Fruit fly (Drosophila melanogaster) whole organism, wandering third instar larva: ENCODE measurements around the gene CG32483.

Experiments used
- Abd-B ChIP-seq: fragments of >200 bp; optimal IDR thresholded peaks from 2 replicates; lab custom pipeline; 2017; ENCODE audit warnings: missing biosample characterization, missing genetic modification characterization
- CG32264 ChIP-seq: fragments of 200-800 bp; sonication (Bioruptor generic); optimal IDR thresholded peaks from 2 replicates; lab custom pipeline; 2016; ENCODE audit warnings: missing biosample characterization, missing genetic modification characterization
- CG9705 ChIP-seq: fragments of 200-800 bp; sonication (Bioruptor generic); optimal IDR thresholded peaks from 2 replicates; lab custom pipeline; 2018; ENCODE audit warnings: missing biosample characterization, mild to moderate bottlenecking, missing genetic modification characterization
- CrebA ChIP-seq: fragments of 200-800 bp; sonication (Bioruptor generic); optimal IDR thresholded peaks from 2 replicates; lab custom pipeline; 2016; ENCODE audit warnings: missing biosample characterization, mild to moderate bottlenecking, missing genetic modification characterization, borderline replicate concordance
- Dfd ChIP-seq: fragments of >200 bp; optimal IDR thresholded peaks from 2 replicates; lab custom pipeline; 2017; ENCODE audit warnings: missing biosample characterization, missing genetic modification characterization
- Dif ChIP-seq: fragments of 200-275, 200-300 bp; sonication (Bioruptor generic); optimal IDR thresholded peaks from 2 replicates; lab custom pipeline; 2018; ENCODE audit warnings: missing biosample characterization, missing genetic modification characterization; ENCODE audit not compliant: partially characterized antibody
- GATAd ChIP-seq: sonication (Bioruptor generic); optimal IDR thresholded peaks from 2 replicates; lab custom pipeline; 2016; ENCODE audit warnings: missing biosample characterization, missing genetic modification characterization
- HLH106 ChIP-seq: fragments of 200-800 bp; optimal IDR thresholded peaks from 3 replicates; lab custom pipeline; 2019; ENCODE audit warnings: missing biosample characterization, mild to moderate bottlenecking, missing genetic modification characterization, moderate library complexity
- Hr78 ChIP-seq: fragments of >200 bp; optimal IDR thresholded peaks from 2 replicates; lab custom pipeline; 2017; ENCODE audit warnings: missing biosample characterization, missing genetic modification characterization
- Hr83 ChIP-seq: fragments of 200-300 bp; sonication (Bioruptor generic); optimal IDR thresholded peaks from 2 replicates; lab custom pipeline; 2016; ENCODE audit warnings: missing biosample characterization, mild to moderate bottlenecking, missing genetic modification characterization, moderate library complexity; ENCODE audit not compliant: poor library complexity, severe bottlenecking
- Jra ChIP-seq: sonication (Bioruptor generic); optimal IDR thresholded peaks from 2 replicates; lab custom pipeline; 2016; ENCODE audit warnings: missing biosample characterization, missing genetic modification characterization
- Mio ChIP-seq: sonication (Bioruptor generic); optimal IDR thresholded peaks from 2 replicates; lab custom pipeline; 2016; ENCODE audit warnings: missing biosample characterization, missing genetic modification characterization
- Myc ChIP-seq: fragments of >200 bp; optimal IDR thresholded peaks from 2 replicates; lab custom pipeline; 2017
- N ChIP-seq: fragments of >200 bp; optimal IDR thresholded peaks from 2 replicates; lab custom pipeline; 2018; ENCODE audit warnings: missing biosample characterization, missing external identifiers, missing genetic modification characterization
- OdsH ChIP-seq: fragments of 200-800 bp; sonication (Bioruptor generic); optimal IDR thresholded peaks from 2 replicates; lab custom pipeline; 2016; ENCODE audit warnings: missing biosample characterization, mild to moderate bottlenecking, missing genetic modification characterization
- Rel ChIP-seq, 2 experiments: fragments of 200-800 bp; sonication (Bioruptor generic) in 1 of 2; optimal IDR thresholded peaks; 2 replicates in 1 of 2; 3 replicates in 1 of 2; lab custom pipeline; 2016 to 2019; ENCODE audit warnings: mild to moderate bottlenecking in 2 of 2, missing biosample characterization in 2 of 2, missing genetic modification characterization in 2 of 2, moderate library complexity in 1 of 2
- Sp1 ChIP-seq: fragments of 200-800 bp; sonication (Bioruptor generic); optimal IDR thresholded peaks from 3 replicates; lab custom pipeline; 2019; ENCODE audit warnings: missing biosample characterization, mild to moderate bottlenecking, missing genetic modification characterization, moderate library complexity
- Vsx2 ChIP-seq: fragments of 200-300, 225-300 bp; sonication (Bioruptor generic); optimal IDR thresholded peaks from 2 replicates; lab custom pipeline; 2018; ENCODE audit warnings: missing biosample characterization, missing genetic modification characterization; ENCODE audit not compliant: partially characterized antibody
- br ChIP-seq: fragments of 200-800 bp; sonication (Bioruptor generic); optimal IDR thresholded peaks from 2 replicates; lab custom pipeline; 2016; ENCODE audit warnings: missing biosample characterization, missing genetic modification characterization
- brk ChIP-seq: fragments of 200-800 bp; sonication (Bioruptor generic); optimal IDR thresholded peaks from 2 replicates; lab custom pipeline; 2016; ENCODE audit warnings: missing biosample characterization, mild to moderate bottlenecking, missing genetic modification characterization
- dl ChIP-seq, 2 experiments: fragments of 175-275, 200-275 bp in 1 of 2; fragments of 200-275 bp in 1 of 2; sonication (Bioruptor generic); optimal IDR thresholded peaks; lab custom pipeline; 2018; ENCODE audit warnings: mild to moderate bottlenecking in 2 of 2, missing biosample characterization in 2 of 2, missing genetic modification characterization in 2 of 2, moderate library complexity in 2 of 2; ENCODE audit not compliant: partially characterized antibody in 2 of 2, insufficient read depth in 1 of 2
- dmrt93B ChIP-seq: fragments of 200-800 bp; sonication (Bioruptor generic); optimal IDR thresholded peaks from 2 replicates; lab custom pipeline; 2018; ENCODE audit warnings: missing biosample characterization, mild to moderate bottlenecking, missing genetic modification characterization
- dsf ChIP-seq: sonication (Bioruptor generic); optimal IDR thresholded peaks from 2 replicates; lab custom pipeline; 2016; ENCODE audit warnings: missing biosample characterization, missing genetic modification characterization, borderline replicate concordance
- ey ChIP-seq: fragments of 200-800 bp; sonication (Bioruptor generic); optimal IDR thresholded peaks from 2 replicates; lab custom pipeline; 2016; ENCODE audit warnings: missing biosample characterization, missing genetic modification characterization
- foxo ChIP-seq, 2 experiments: fragments of 200-800 bp; sonication (Bioruptor generic); optimal IDR thresholded peaks; 2 replicates in 1 of 2; 3 replicates in 1 of 2; lab custom pipeline; 2016 to 2017; ENCODE audit warnings: missing biosample characterization in 2 of 2, missing genetic modification characterization in 2 of 2
- fru ChIP-seq: fragments of 200-800 bp; sonication (Bioruptor generic); optimal IDR thresholded peaks from 3 replicates; lab custom pipeline; 2016; ENCODE audit warnings: missing biosample characterization, mild to moderate bottlenecking, missing genetic modification characterization
- h ChIP-seq: fragments of 200-800 bp; sonication (Bioruptor generic); optimal IDR thresholded peaks from 3 replicates; lab custom pipeline; 2016; ENCODE audit warnings: missing biosample characterization, mild to moderate bottlenecking, missing genetic modification characterization
- jim ChIP-seq: fragments of 175-275, 200-325 bp; sonication (Bioruptor generic); optimal IDR thresholded peaks from 2 replicates; lab custom pipeline; 2016; ENCODE audit warnings: missing biosample characterization, mild to moderate bottlenecking, missing genetic modification characterization
- lola ChIP-seq: fragments of >200 bp; optimal IDR thresholded peaks from 2 replicates; lab custom pipeline; 2017; ENCODE audit warnings: missing biosample characterization, missing genetic modification characterization
- psq ChIP-seq: fragments of 200-800 bp; sonication (Bioruptor generic); optimal IDR thresholded peaks from 3 replicates; lab custom pipeline; 2017; ENCODE audit warnings: missing biosample characterization, mild to moderate bottlenecking, missing genetic modification characterization, moderate library complexity
- rgr ChIP-seq: fragments of 200-800 bp; sonication (Bioruptor generic); optimal IDR thresholded peaks from 3 replicates; lab custom pipeline; 2016; ENCODE audit warnings: missing biosample characterization, mild to moderate bottlenecking, missing genetic modification characterization
- sage ChIP-seq: fragments of 200-800 bp; sonication (Bioruptor generic); optimal IDR thresholded peaks from 2 replicates; lab custom pipeline; 2016; ENCODE audit warnings: missing biosample characterization, mild to moderate bottlenecking, missing genetic modification characterization
- sv ChIP-seq: fragments of 200-800 bp; sonication (Bioruptor generic); optimal IDR thresholded peaks from 3 replicates; lab custom pipeline; 2016; ENCODE audit warnings: missing biosample characterization, missing genetic modification characterization
- tai ChIP-seq: sonication (Bioruptor generic); optimal IDR thresholded peaks from 2 replicates; lab custom pipeline; 2016; ENCODE audit warnings: missing biosample characterization, missing genetic modification characterization
- usp ChIP-seq: fragments of >200 bp; optimal IDR thresholded peaks from 2 replicates; lab custom pipeline; 2017; ENCODE audit warnings: missing biosample characterization, missing genetic modification characterization
- woc ChIP-seq: sonication (Bioruptor generic); optimal IDR thresholded peaks from 2 replicates; lab custom pipeline; 2016; ENCODE audit warnings: missing biosample characterization, mild to moderate bottlenecking, missing genetic modification characterization

Gene CG32483

dm6 chr3L:684749-685440 is 5.0 kb downstream of the CG32483 start:
- TF ChIP-seq CG9705: no peak
- peak; percentile 19 for TF ChIP-seq psq (GFP tag; lab: Kevin White, UChicago)
- TF ChIP-seq br (GFP tag; lab: Kevin White, UChicago): no peak
- no peak for TF ChIP-seq fru (GFP tag; lab: Kevin White, UChicago)
- no peak for TF ChIP-seq foxo (GFP tag; optimal IDR thresholded peaks at IDR 0.05; lab: Kevin White, UChicago)
- TF ChIP-seq CrebA: no peak
- TF ChIP-seq HLH106 (tag; lab: Kevin White, UChicago): peak; percentile 12
- TF ChIP-seq h (GFP tag; lab: Kevin White, UChicago): no peak
- TF ChIP-seq woc (GFP tag; lab: Kevin White, UChicago): no peak
- TF ChIP-seq Abd-B (GFP tag; lab: Kevin White, UChicago): no peak

dm6 chr3L:682420-682882 is 7.4 kb downstream of the CG32483 start, which contains the start of gene CG3386:
CG3386 (minus strand) TSS chr3L:682470.
- TF ChIP-seq Mio (GFP tag; lab: Kevin White, UChicago): no peak
- no peak for TF ChIP-seq ey (GFP tag; lab: Kevin White, UChicago)

- peak; percentile 61 for TF ChIP-seq Hr83 (GFP tag; lab: Kevin White, UChicago)
- peak in 1 of 2 experiments; percentile 51 for TF ChIP-seq dl (GFP tag; optimal IDR thresholded peaks at IDR 0.05; lab: Kevin White, UChicago; ENCODE audit: insufficient read depth in 1 of 2, partially characterized antibody in 2 of 2)
- TF ChIP-seq ey (GFP tag; lab: Kevin White, UChicago): peak; percentile 16
- TF ChIP-seq usp: no peak
- no peak for TF ChIP-seq CrebA
- TF ChIP-seq OdsH (GFP tag; lab: Kevin White, UChicago): peak; percentile 63
- no peak for TF ChIP-seq Hr78 (GFP tag; lab: Kevin White, UChicago)
- peak; percentile 72 for TF ChIP-seq br (GFP tag; lab: Kevin White, UChicago)
- TF ChIP-seq Vsx2 (GFP tag; lab: Kevin White, UChicago): peak; percentile 79
- TF ChIP-seq Dif (GFP tag; lab: Kevin White, UChicago): peak; percentile 51
- TF ChIP-seq Rel (GFP tag; optimal IDR thresholded peaks at IDR 0.05; lab: Kevin White, UChicago): no peak
- TF ChIP-seq Rel (tag; optimal IDR thresholded peaks at IDR 0.05; lab: Kevin White, UChicago): peak; percentile 40
- peak in 1 of 2 experiments; percentile 72 for TF ChIP-seq foxo (GFP tag; optimal IDR thresholded peaks at IDR 0.05; lab: Kevin White, UChicago)
- peak; percentile 31 for TF ChIP-seq Jra
- TF ChIP-seq sv (GFP tag; lab: Kevin White, UChicago): peak; percentile 31
- TF ChIP-seq HLH106 (tag; lab: Kevin White, UChicago): peak; percentile 32
- TF ChIP-seq CG32264 (GFP tag; lab: Kevin White, UChicago): no peak
- peak; percentile 39 for TF ChIP-seq GATAd (GFP tag; lab: Kevin White, UChicago)
- peak; percentile 57 for TF ChIP-seq Sp1 (GFP tag; lab: Kevin White, UChicago)
- TF ChIP-seq rgr: peak; percentile 72
- peak; percentile 22 for TF ChIP-seq psq (GFP tag; lab: Kevin White, UChicago)
- TF ChIP-seq fru (GFP tag; lab: Kevin White, UChicago): peak; percentile 57
- peak; percentile 61 for TF ChIP-seq h (GFP tag; lab: Kevin White, UChicago)
- TF ChIP-seq Dfd (GFP tag; lab: Kevin White, UChicago): no peak
These were observed 8.0 kb downstream of the CG32483 start for dm6 chr3L:681793-682369.

- no peak for TF ChIP-seq dl (GFP tag; optimal IDR thresholded peaks at IDR 0.05; lab: Kevin White, UChicago; ENCODE audit: insufficient read depth in 1 of 2, partially characterized antibody in 2 of 2)
- no peak for TF ChIP-seq Vsx2 (GFP tag; lab: Kevin White, UChicago)
- TF ChIP-seq GATAd (GFP tag; lab: Kevin White, UChicago): peak; percentile 11
- TF ChIP-seq tai (GFP tag; lab: Kevin White, UChicago): no peak
- TF ChIP-seq N: no peak
- no peak for TF ChIP-seq Myc (lab: Kevin White, UChicago)
- peak; percentile 68 for TF ChIP-seq sage (GFP tag; lab: Kevin White, UChicago)
- TF ChIP-seq dmrt93B (GFP tag; lab: Kevin White, UChicago): peak; percentile 35
- peak; percentile 51 for TF ChIP-seq Hr83 (GFP tag; lab: Kevin White, UChicago)
- TF ChIP-seq dsf (GFP tag; lab: Kevin White, UChicago): peak; percentile 7
- TF ChIP-seq CG9705: peak; percentile 42
- TF ChIP-seq Sp1 (GFP tag; lab: Kevin White, UChicago): peak; percentile 66
- TF ChIP-seq psq (GFP tag; lab: Kevin White, UChicago): peak; percentile 64
- TF ChIP-seq ey (GFP tag; lab: Kevin White, UChicago): peak; percentile 74
- peak; percentile 56 for TF ChIP-seq OdsH (GFP tag; lab: Kevin White, UChicago)
- TF ChIP-seq jim: peak; percentile 17
- peak; percentile 44 for TF ChIP-seq CG32264 (GFP tag; lab: Kevin White, UChicago)
- peak; percentile 71 for TF ChIP-seq rgr
- TF ChIP-seq h (GFP tag; lab: Kevin White, UChicago): peak; percentile 22
- no peak for TF ChIP-seq Rel (GFP tag; optimal IDR thresholded peaks at IDR 0.05; lab: Kevin White, UChicago)
- no peak for TF ChIP-seq Rel (tag; optimal IDR thresholded peaks at IDR 0.05; lab: Kevin White, UChicago)
- no peak for TF ChIP-seq CrebA
- TF ChIP-seq Mio (GFP tag; lab: Kevin White, UChicago): no peak
- TF ChIP-seq Hr78 (GFP tag; lab: Kevin White, UChicago): no peak
- no peak for TF ChIP-seq Abd-B (GFP tag; lab: Kevin White, UChicago)
- no peak for TF ChIP-seq lola (GFP tag; lab: Kevin White, UChicago)
- TF ChIP-seq HLH106 (tag; lab: Kevin White, UChicago): peak; percentile 71
- peak; percentile 69 for TF ChIP-seq sv (GFP tag; lab: Kevin White, UChicago)
- no peak for TF ChIP-seq brk (GFP tag; lab: Kevin White, UChicago)
- TF ChIP-seq woc (GFP tag; lab: Kevin White, UChicago): peak; percentile 77
These were observed 9.6 kb downstream of the CG32483 start, which contains the start of gene CG17129 for dm6 chr3L:680258-680657. CG17129 (minus strand) TSS chr3L:680326.
